Worm (Caenorhabditis elegans) whole organism, L3 larva: ENCODE results near the gene K07H8.12.

Experiments
- aly-2 ChIP-seq: fragments of 150-350 bp; optimal IDR thresholded peaks from 2 replicates; lab custom pipeline; 2014; ENCODE audit warnings: missing biosample characterization, missing genetic modification characterization
- ama-1 ChIP-seq: fragments of 150-350 bp; optimal IDR thresholded peaks from 2 replicates; lab custom pipeline; 2018
- ceh-16 ChIP-seq: sonication (generic microtip); optimal IDR thresholded peaks from 2 replicates; lab custom pipeline; 2017; ENCODE audit warnings: missing biosample characterization, missing genetic modification characterization
- egl-27 ChIP-seq: sonication (generic microtip); optimal IDR thresholded peaks from 4 replicates; lab custom pipeline; 2017; ENCODE audit warnings: missing biosample characterization, missing genetic modification reagents, missing genetic modification characterization
- elt-3 ChIP-seq, 3 experiments: fragments of 150-350 bp in 1 of 3; sonication (generic microtip) in 2 of 3; optimal IDR thresholded peaks; 2 replicates in 2 of 3; 4 replicates in 1 of 3; lab custom pipeline; 2014 to 2017; ENCODE audit warnings: missing biosample characterization in 3 of 3, missing genetic modification characterization in 3 of 3
- fkh-10 ChIP-seq: sonication (generic microtip); optimal IDR thresholded peaks from 2 replicates; lab custom pipeline; 2017; ENCODE audit warnings: missing biosample characterization, missing genetic modification reagents, missing genetic modification characterization
- nhr-11 ChIP-seq: fragments of 150-350 bp; optimal IDR thresholded peaks from 2 replicates; lab custom pipeline; 2014; ENCODE audit warnings: missing biosample characterization, missing genetic modification characterization
- nhr-237 ChIP-seq: fragments of 150-350 bp; optimal IDR thresholded peaks from 2 replicates; lab custom pipeline; 2014; ENCODE audit warnings: missing biosample characterization, missing genetic modification characterization
- pha-4 ChIP-seq: fragments of 150-350 bp; optimal IDR thresholded peaks from 2 replicates; lab custom pipeline; 2014; ENCODE audit warnings: missing biosample characterization, missing genetic modification reagents, missing genetic modification characterization
- snpc-4 ChIP-seq: fragments of 150-350 bp; optimal IDR thresholded peaks from 2 replicates; lab custom pipeline; 2014; ENCODE audit warnings: missing biosample characterization, missing genetic modification characterization
- unc-62 ChIP-seq: fragments of 150-350 bp; sonication (generic microtip); optimal IDR thresholded peaks from 4 replicates; lab custom pipeline; 2014; ENCODE audit warnings: missing biosample characterization, missing genetic modification reagents, missing genetic modification characterization
- ztf-11 ChIP-seq: fragments of 150-350 bp; optimal IDR thresholded peaks from 2 replicates; lab custom pipeline; 2014; ENCODE audit warnings: missing biosample characterization, missing genetic modification characterization

ce11 chrIV:8317800-8318199 lies 41.3 kb upstream of the K07H8.12 start:
- TF ChIP-seq nhr-11 (tag; lab: Kevin White, UChicago) (no peak), nhr-237 (tag; lab: Kevin White, UChicago) (no peak), fkh-10 (GFP tag; lab: Kevin White, UChicago) (no peak), elt-3 (tag; optimal IDR thresholded peaks at IDR 0.05; lab: Kevin White, UChicago) (no peak), ztf-11 (tag; lab: Kevin White, UChicago) (no peak), pha-4 (no peak), snpc-4 (no peak), unc-62 (no peak), aly-2 (no peak), ama-1 (no peak), ceh-16 (tag; lab: Kevin White, UChicago) (no peak), egl-27 (tag; lab: Kevin White, UChicago) (no peak)
